Worm (Caenorhabditis elegans): ENCODE data around the gene col-144.

DNA sequence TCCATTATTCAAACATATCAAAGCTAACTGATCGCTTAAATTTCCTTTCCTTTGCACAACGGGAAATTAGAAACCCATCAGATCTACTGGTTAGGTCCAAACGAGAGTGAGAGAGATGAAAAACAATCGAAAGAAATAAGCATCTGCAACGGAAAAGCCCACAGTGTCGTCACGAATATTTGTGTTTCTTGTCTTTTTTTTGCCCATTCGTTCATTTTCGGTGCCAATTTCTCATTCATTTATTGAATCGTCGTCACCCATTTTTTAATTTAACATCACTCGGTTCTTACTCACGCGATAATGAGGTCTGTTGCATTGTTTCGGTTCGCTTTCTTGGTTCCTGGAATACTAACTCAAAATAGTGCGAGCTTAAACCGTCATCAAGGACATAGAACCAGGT is 36.3 kb downstream of the col-144 start, which contains the start of gene F21C10.6:
- no peak for TF ChIP-seq fos-1 (tag; optimal IDR thresholded peaks at IDR 0.05)
- no peak for TF ChIP-seq nhr-11 (tag; optimal IDR thresholded peaks at IDR 0.05)
- TF ChIP-seq fkh-10 (GFP tag; optimal IDR thresholded peaks at IDR 0.05), result no peak
- no peak for TF ChIP-seq egl-27 (tag; optimal IDR thresholded peaks at IDR 0.05)
- TF ChIP-seq zag-1 (tag; optimal IDR thresholded peaks at IDR 0.05), result no peak
- no peak for TF ChIP-seq nhr-76 (tag; optimal IDR thresholded peaks at IDR 0.05)
- TF ChIP-seq ztf-11 (tag; optimal IDR thresholded peaks at IDR 0.05), result no peak
- TF ChIP-seq pqm-1 (tag; optimal IDR thresholded peaks at IDR 0.05), result no peak
- TF ChIP-seq aly-2 (tag; optimal IDR thresholded peaks at IDR 0.05), result no peak
- TF ChIP-seq lin-15B (tag; optimal IDR thresholded peaks at IDR 0.05), result no peak
- no peak for TF ChIP-seq unc-39 (tag; optimal IDR thresholded peaks at IDR 0.05)

Measured in whole organism, L3 larva.